Worm (Caenorhabditis elegans) whole organism, L3 larva: ENCODE data around the gene ZK455.5.

Experiments used
- R02D3.7 ChIP-seq: fragments of 150-350 bp; optimal IDR thresholded peaks from 2 replicates; lab custom pipeline; 2014; ENCODE audit warnings: missing biosample characterization, missing genetic modification characterization
- aly-2 ChIP-seq: fragments of 150-350 bp; optimal IDR thresholded peaks from 2 replicates; lab custom pipeline; 2014; ENCODE audit warnings: missing biosample characterization, missing genetic modification characterization
- ama-1 ChIP-seq: fragments of 150-350 bp; optimal IDR thresholded peaks from 2 replicates; lab custom pipeline; 2018
- ceh-82 ChIP-seq: fragments of 150-350 bp; optimal IDR thresholded peaks from 2 replicates; lab custom pipeline; 2014; ENCODE audit warnings: missing biosample characterization, missing genetic modification characterization
- ceh-9 ChIP-seq: sonication (generic microtip); optimal IDR thresholded peaks from 2 replicates; lab custom pipeline; 2018; ENCODE audit warnings: missing biosample characterization, missing genetic modification characterization
- egl-27 ChIP-seq: sonication (generic microtip); optimal IDR thresholded peaks from 4 replicates; lab custom pipeline; 2017; ENCODE audit warnings: missing biosample characterization, missing genetic modification reagents, missing genetic modification characterization
- egl-5 ChIP-seq: fragments of 150-350 bp; optimal IDR thresholded peaks from 2 replicates; lab custom pipeline; 2017; ENCODE audit warnings: missing biosample characterization, missing genetic modification reagents, missing genetic modification characterization, inconsistent platforms
- elt-1 ChIP-seq: fragments of 150-350 bp; optimal IDR thresholded peaks from 2 replicates; lab custom pipeline; 2014; ENCODE audit warnings: missing biosample characterization, missing genetic modification characterization
- elt-2 ChIP-seq: sonication (generic microtip); optimal IDR thresholded peaks from 2 replicates; lab custom pipeline; 2016; ENCODE audit warnings: missing genetic modification reagents, mild to moderate bottlenecking, missing genetic modification characterization, missing compliant biosample characterization
- eor-1 ChIP-seq, 2 experiments: fragments of 150-350 bp; optimal IDR thresholded peaks; 2 replicates each; lab custom pipeline; 2014 to 2018; ENCODE audit warnings: missing biosample characterization in 2 of 2, missing genetic modification characterization in 2 of 2
- fkh-10 ChIP-seq: sonication (generic microtip); optimal IDR thresholded peaks from 2 replicates; lab custom pipeline; 2017; ENCODE audit warnings: missing biosample characterization, missing genetic modification reagents, missing genetic modification characterization
- hmg-11 ChIP-seq: sonication (generic microtip); optimal IDR thresholded peaks from 2 replicates; lab custom pipeline; 2016; ENCODE audit warnings: missing genetic modification characterization, missing compliant biosample characterization
- lin-39 ChIP-seq: fragments of 150-350 bp; optimal IDR thresholded peaks from 2 replicates; lab custom pipeline; 2018; ENCODE audit warnings: missing biosample characterization, missing genetic modification reagents, missing genetic modification characterization
- mdl-1 ChIP-seq: fragments of 150-350 bp; optimal IDR thresholded peaks from 2 replicates; lab custom pipeline; 2014; ENCODE audit warnings: missing biosample characterization, missing genetic modification characterization
- nhr-11 ChIP-seq: fragments of 150-350 bp; optimal IDR thresholded peaks from 2 replicates; lab custom pipeline; 2014; ENCODE audit warnings: missing biosample characterization, missing genetic modification characterization
- nhr-23 ChIP-seq: fragments of 150-350 bp; optimal IDR thresholded peaks from 2 replicates; lab custom pipeline; 2014; ENCODE audit warnings: missing biosample characterization, missing genetic modification reagents, missing genetic modification characterization
- nhr-237 ChIP-seq: fragments of 150-350 bp; optimal IDR thresholded peaks from 2 replicates; lab custom pipeline; 2014; ENCODE audit warnings: missing biosample characterization, missing genetic modification characterization
- nhr-25 ChIP-seq: sonication (generic microtip); optimal IDR thresholded peaks from 2 replicates; lab custom pipeline; 2017; ENCODE audit warnings: missing biosample characterization, missing genetic modification characterization
- nhr-43 ChIP-seq: sonication (generic microtip); optimal IDR thresholded peaks from 2 replicates; lab custom pipeline; 2016; ENCODE audit warnings: mild to moderate bottlenecking, missing genetic modification characterization, missing compliant biosample characterization; ENCODE audit not compliant: poor library complexity, severe bottlenecking
- nhr-67 ChIP-seq: fragments of 150-350 bp; optimal IDR thresholded peaks from 2 replicates; lab custom pipeline; 2014; ENCODE audit warnings: missing biosample characterization, missing genetic modification characterization
- nhr-77 ChIP-seq: fragments of 150-350 bp; optimal IDR thresholded peaks from 2 replicates; lab custom pipeline; 2014; ENCODE audit warnings: missing biosample characterization, missing genetic modification characterization
- pha-4 ChIP-seq: fragments of 150-350 bp; optimal IDR thresholded peaks from 2 replicates; lab custom pipeline; 2014; ENCODE audit warnings: missing biosample characterization, missing genetic modification reagents, missing genetic modification characterization
- pqm-1 ChIP-seq: fragments of 150-350 bp; optimal IDR thresholded peaks from 2 replicates; lab custom pipeline; 2017; ENCODE audit warnings: missing biosample characterization, missing genetic modification characterization, inconsistent platforms
- skn-1 ChIP-seq: fragments of 150-350 bp; optimal IDR thresholded peaks from 2 replicates; lab custom pipeline; 2014; ENCODE audit warnings: missing biosample characterization, missing genetic modification characterization
- snpc-4 ChIP-seq: fragments of 150-350 bp; optimal IDR thresholded peaks from 2 replicates; lab custom pipeline; 2014; ENCODE audit warnings: missing biosample characterization, missing genetic modification characterization
- tbx-2 ChIP-seq: sonication (generic microtip); optimal IDR thresholded peaks from 2 replicates; lab custom pipeline; 2016; ENCODE audit warnings: mild to moderate bottlenecking, missing genetic modification characterization, missing compliant biosample characterization
- zag-1 ChIP-seq: fragments of 150-350 bp; optimal IDR thresholded peaks from 2 replicates; lab custom pipeline; 2014; ENCODE audit warnings: missing biosample characterization, missing genetic modification characterization

Gene ZK455.5

DNA sequence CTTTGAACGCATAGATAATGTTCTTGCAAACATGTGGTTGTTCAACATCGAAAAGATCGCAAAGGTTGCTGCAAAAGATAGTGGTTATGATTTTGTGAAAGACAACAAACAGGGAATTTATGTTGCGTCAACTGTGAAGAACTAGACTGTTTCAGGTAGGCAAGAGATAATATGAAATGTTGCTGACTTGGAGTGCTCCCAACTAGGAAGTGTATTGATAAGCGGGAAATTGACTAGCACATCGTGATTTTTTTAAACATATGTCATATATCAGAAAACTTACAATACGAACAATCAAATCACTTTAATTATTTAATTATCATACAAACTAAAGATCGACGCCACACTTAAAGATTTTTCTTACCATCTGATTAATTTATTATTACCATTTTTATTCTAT, 3.5 kb downstream of the ZK455.5 start:
- TF ChIP-seq elt-2 (peak; percentile 66), nhr-11 (tag; lab: Kevin White, UChicago) (no peak), pqm-1 (peak; percentile 19), tbx-2 (no peak)

DNA sequence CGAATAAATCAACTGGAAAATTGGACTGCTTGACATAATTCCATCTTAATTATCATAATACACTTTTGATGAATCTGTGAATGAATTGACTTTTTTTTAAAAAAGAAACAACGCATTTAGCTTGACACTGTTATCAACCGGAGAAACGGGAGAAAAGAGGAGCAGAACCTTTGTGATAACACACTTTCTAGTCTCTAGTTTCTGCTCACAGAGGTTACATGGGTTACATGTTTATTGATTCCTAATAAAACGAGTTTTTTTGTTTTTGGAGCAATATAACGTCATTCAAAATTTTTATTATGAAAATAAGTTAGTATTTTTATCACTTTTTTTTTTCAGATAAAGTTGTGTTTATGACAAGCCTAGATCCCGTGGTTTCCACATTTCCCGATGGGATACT, 8.8 kb downstream of the ZK455.5 start, which contains the start of gene hizr-1:
Gene hizr-1, plus strand, starts transcription at position 340 of the 400 bp plus-strand sequence.
- TF ChIP-seq pqm-1 (peak; percentile 44), ceh-82 (tag; lab: Kevin White, UChicago) (no peak), elt-2 (peak; percentile 69)

DNA sequence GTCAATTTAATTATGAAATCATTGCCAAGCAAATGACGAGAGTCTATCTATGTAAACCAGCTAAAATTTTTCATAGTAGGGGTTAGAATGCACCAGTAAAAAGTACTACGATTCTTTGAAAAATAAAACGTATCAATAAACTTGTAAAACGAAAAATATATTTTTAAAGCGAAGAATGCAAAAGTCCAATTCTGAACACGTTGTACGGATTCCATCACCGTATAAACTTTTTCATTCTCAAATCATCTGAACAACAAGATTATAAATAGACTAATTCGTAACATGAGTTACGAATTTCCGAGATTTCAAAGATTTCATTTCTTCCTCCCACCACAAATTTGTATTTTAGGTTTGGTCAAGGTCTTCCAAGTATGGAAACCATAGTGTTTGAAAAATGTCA, 10.0 kb downstream of the ZK455.5 start, which contains the start of gene nlp-57:
Gene nlp-57, plus strand, starts transcription at position 301 of the 400 bp plus-strand sequence.
- no peak for TF ChIP-seq skn-1 (tag; lab: Kevin White, UChicago)
- no peak for TF ChIP-seq pqm-1
- no peak for TF ChIP-seq zag-1
- no peak for TF ChIP-seq nhr-43 (tag; lab: Kevin White, UChicago)
- TF ChIP-seq nhr-237 (tag; lab: Kevin White, UChicago) = no peak
- no peak for TF ChIP-seq egl-5 (tag; lab: Kevin White, UChicago)
- no peak for TF ChIP-seq R02D3.7 (tag; lab: Kevin White, UChicago)
- no peak for TF ChIP-seq ama-1
- no peak for TF ChIP-seq elt-1
- TF ChIP-seq nhr-67 (tag; lab: Kevin White, UChicago) = no peak
- no peak for TF ChIP-seq snpc-4 (tag; lab: Kevin White, UChicago)
- TF ChIP-seq lin-39 (tag; lab: Kevin White, UChicago) = no peak
- no peak for TF ChIP-seq mdl-1 (tag; lab: Kevin White, UChicago)

DNA sequence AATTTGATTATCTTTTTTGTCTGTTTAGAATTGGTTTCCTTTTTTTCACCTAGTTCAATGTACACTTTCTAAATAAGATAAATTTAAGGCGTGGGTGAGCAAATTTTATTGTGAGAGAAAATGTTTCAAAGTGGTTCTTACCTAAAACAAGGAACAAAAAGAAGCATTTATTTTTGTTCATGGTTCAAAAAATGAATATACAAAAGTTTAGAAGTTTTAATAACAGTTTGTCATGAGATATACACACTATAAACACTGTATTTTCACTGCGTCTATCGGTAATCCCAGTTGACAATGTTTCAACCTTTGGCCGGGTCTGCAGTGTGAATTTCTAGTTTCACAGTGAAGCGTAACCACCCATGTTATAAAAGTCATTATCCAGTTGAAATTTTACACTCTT, 11.3 kb downstream of the ZK455.5 start, which contains the start of gene F08G12.11:
Gene F08G12.11, minus strand, starts transcription at position 181 of the 400 bp plus-strand sequence.
- TF ChIP-seq mdl-1 (tag; lab: Kevin White, UChicago) = no peak
- TF ChIP-seq hmg-11 (tag; lab: Kevin White, UChicago) = no peak
- TF ChIP-seq aly-2 (tag; lab: Kevin White, UChicago) = no peak
- no peak for TF ChIP-seq nhr-67 (tag; lab: Kevin White, UChicago)
- TF ChIP-seq nhr-25 (tag; lab: Kevin White, UChicago) = no peak
- no peak for TF ChIP-seq R02D3.7 (tag; lab: Kevin White, UChicago)
- no peak for TF ChIP-seq eor-1 (tag; optimal IDR thresholded peaks at IDR 0.05; lab: Kevin White, UChicago)

DNA sequence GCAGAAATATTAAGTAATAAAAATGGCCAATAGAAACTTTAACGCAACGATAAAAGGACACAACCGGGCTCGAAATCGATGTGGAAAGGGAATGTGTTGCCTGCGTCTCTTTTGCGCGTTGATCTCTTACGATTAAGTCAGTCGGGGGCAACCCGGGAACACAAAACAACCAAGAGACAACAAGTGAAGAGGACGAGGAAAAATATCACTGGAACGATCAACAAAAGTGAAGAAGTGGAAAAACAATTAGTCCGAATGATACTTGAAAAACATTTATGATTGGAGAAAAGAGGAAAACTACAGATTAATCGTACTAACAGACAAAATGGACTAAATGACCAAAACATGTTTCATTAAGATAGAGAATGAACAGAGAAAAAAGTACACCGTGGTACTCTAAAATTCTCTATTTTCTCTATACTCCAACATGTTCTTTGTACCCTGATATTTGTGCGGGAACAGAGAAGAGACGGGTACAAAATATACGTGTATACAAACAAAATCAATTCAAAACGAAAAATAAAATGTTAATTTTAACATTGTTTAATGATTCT, 16.4 kb downstream of the ZK455.5 start, which contains the start of gene F08G12.5:
Gene F08G12.5, minus strand, starts transcription at position 1 of the 554 bp plus-strand sequence.
- peak; percentile 57 for TF ChIP-seq pha-4
- TF ChIP-seq egl-27 (tag; lab: Kevin White, UChicago) = no peak
- TF ChIP-seq egl-5 (tag; lab: Kevin White, UChicago) = peak; percentile 0
- peak; percentile 10 for TF ChIP-seq pqm-1
- TF ChIP-seq, all 47 proteins: peak for 3

DNA sequence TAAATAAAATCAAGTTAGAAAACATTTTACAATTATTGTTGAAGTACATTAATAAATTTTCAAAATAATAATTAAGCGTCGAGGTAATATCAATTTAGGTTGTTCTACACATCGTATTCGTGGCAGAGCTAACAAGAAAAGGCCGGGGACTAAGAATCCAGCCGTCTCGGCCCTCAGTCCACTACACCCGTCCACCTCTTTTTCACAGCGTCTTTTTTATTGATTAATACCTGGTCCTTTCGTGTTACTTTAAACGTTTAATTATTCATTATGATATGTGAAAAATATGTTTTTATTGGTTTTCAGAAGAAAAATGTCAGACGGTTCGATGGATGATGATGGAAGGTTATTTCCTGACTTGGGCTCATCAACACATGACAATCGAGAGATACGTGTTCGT, 19.7 kb downstream of the ZK455.5 start, which contains the start of gene vhl-1:
Gene vhl-1, plus strand, starts transcription at position 301 of the 400 bp plus-strand sequence.
- no peak for TF ChIP-seq nhr-67 (tag; lab: Kevin White, UChicago)

DNA sequence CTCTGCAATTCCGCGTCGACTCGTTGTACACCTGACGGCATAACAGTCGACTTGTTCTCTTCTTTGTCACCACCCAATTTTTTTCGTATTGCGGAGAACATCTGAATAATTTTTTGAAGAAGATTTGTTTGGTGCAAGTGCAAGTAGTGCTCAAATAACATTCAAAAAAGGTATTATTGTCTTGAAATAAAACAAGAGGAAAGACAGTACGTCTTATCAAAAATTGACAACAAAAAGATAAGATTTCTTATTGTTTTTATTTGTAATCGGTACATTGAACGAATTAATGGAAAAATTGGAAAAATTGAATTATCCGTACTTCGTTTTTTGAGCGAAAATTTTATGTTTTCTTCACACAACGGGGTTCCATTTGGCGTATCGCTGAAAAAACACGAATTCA, 21.0 kb downstream of the ZK455.5 start, which contains the start of gene F08G12.1:
Gene F08G12.1, minus strand, starts transcription at position 101 of the 400 bp plus-strand sequence.
- no peak for TF ChIP-seq nhr-77
- TF ChIP-seq elt-1 = no peak
- TF ChIP-seq nhr-23 (tag; lab: Kevin White, UChicago) = no peak
- TF ChIP-seq fkh-10 (GFP tag; lab: Kevin White, UChicago) = no peak
- TF ChIP-seq ceh-9 (tag; lab: Kevin White, UChicago) = no peak
- no peak for TF ChIP-seq nhr-67 (tag; lab: Kevin White, UChicago)
